Fruit fly (Drosophila melanogaster) whole organism, embryonic: ENCODE results near the gene Prp5.

Source experiments
- B-H1 ChIP-seq: fragments of 200-800 bp; sonication (Bioruptor generic); IDR thresholded peaks from 3 replicates; pipeline ENCODE4 v1.3.6; 2022; ENCODE audit warnings: missing biosample characterization, missing genetic modification characterization
- CG11504 ChIP-seq: fragments of 200-800 bp; sonication (Bioruptor generic); optimal IDR thresholded peaks from 3 replicates; lab custom pipeline; 2019; ENCODE audit warnings: missing biosample characterization, mild to moderate bottlenecking, missing genetic modification characterization, moderate library complexity
- CG13287 ChIP-seq: fragments of 200-800 bp; sonication (Bioruptor generic); IDR thresholded peaks from 2 replicates; pipeline ENCODE4 v1.3.6; 2022; ENCODE audit warnings: missing biosample characterization, missing genetic modification characterization; ENCODE audit not compliant: partially characterized antibody
- CG13624 ChIP-seq: fragments of 200-800 bp; sonication (Bioruptor generic); optimal IDR thresholded peaks from 2 replicates; lab custom pipeline; 2016; ENCODE audit warnings: missing biosample characterization, missing genetic modification characterization
- CG13775 ChIP-seq: fragments of 200-800 bp; sonication (Bioruptor generic); optimal IDR thresholded peaks from 3 replicates; lab custom pipeline; 2017; ENCODE audit warnings: missing biosample characterization, mild to moderate bottlenecking, missing genetic modification characterization
- CG14014 ChIP-seq: fragments of 200-800 bp; sonication (Bioruptor generic); IDR thresholded peaks from 2 replicates; pipeline ENCODE4 v1.3.6; 2022; ENCODE audit warnings: missing biosample characterization, missing genetic modification characterization
- CG14050 ChIP-seq: fragments of 200-800 bp; sonication (Bioruptor generic); IDR thresholded peaks from 3 replicates; pipeline ENCODE4 v1.3.6; 2022; ENCODE audit warnings: missing biosample characterization, missing genetic modification characterization
- CG15269 ChIP-seq: fragments of 200-800 bp; sonication (Bioruptor generic); optimal IDR thresholded peaks from 2 replicates; lab custom pipeline; 2018; ENCODE audit warnings: missing biosample characterization, mild to moderate bottlenecking, missing genetic modification characterization, moderate library complexity
- CG15514 ChIP-seq: fragments of 200-800 bp; sonication (Bioruptor generic); optimal IDR thresholded peaks from 3 replicates; lab custom pipeline; 2017; ENCODE audit warnings: missing biosample characterization, missing genetic modification characterization, mild to moderate bottlenecking, moderate library complexity, missing genetic modification reagents
- CG16863 ChIP-seq: fragments of 200-800 bp; sonication (Bioruptor generic); optimal IDR thresholded peaks from 3 replicates; lab custom pipeline; 2016; ENCODE audit warnings: missing biosample characterization, missing genetic modification characterization
- CG3281 ChIP-seq: fragments of 200-800 bp; sonication (Bioruptor generic); optimal IDR thresholded peaks from 3 replicates; lab custom pipeline; 2017; ENCODE audit warnings: missing biosample characterization, mild to moderate bottlenecking, missing genetic modification characterization
- CG7786 ChIP-seq: fragments of 200-800 bp; sonication (Bioruptor generic); optimal IDR thresholded peaks from 2 replicates; lab custom pipeline; 2016; ENCODE audit warnings: missing biosample characterization, missing genetic modification characterization
- CG7839 ChIP-seq: fragments of 200-800 bp; sonication (Bioruptor generic); optimal IDR thresholded peaks from 3 replicates; lab custom pipeline; 2018; ENCODE audit warnings: missing biosample characterization, mild to moderate bottlenecking, missing genetic modification characterization, moderate library complexity
- Dbx ChIP-seq: fragments of 200-800 bp; sonication (Bioruptor generic); IDR thresholded peaks from 3 replicates; pipeline ENCODE4 v1.3.6; 2022; ENCODE audit warnings: missing biosample characterization, missing genetic modification characterization
- E2f2 ChIP-seq: fragments of 200-800 bp; sonication (Bioruptor generic); IDR thresholded peaks from 2 replicates; pipeline ENCODE4 v1.3.6; 2022; ENCODE audit warnings: missing biosample characterization, missing genetic modification characterization
- Fer1 ChIP-seq: fragments of 200-800 bp; sonication (Bioruptor generic); optimal IDR thresholded peaks from 2 replicates; lab custom pipeline; 2017; ENCODE audit warnings: missing biosample characterization, mild to moderate bottlenecking, missing genetic modification characterization
- Hand ChIP-seq: fragments of 200-800 bp; sonication (Bioruptor generic); optimal IDR thresholded peaks from 2 replicates; lab custom pipeline; 2017; ENCODE audit warnings: mild to moderate bottlenecking, missing biosample characterization, missing genetic modification reagents, missing genetic modification characterization
- MBD-R2 ChIP-seq: fragments of 200-800 bp; sonication (Bioruptor generic); IDR thresholded peaks from 2 replicates; pipeline ENCODE4 v1.3.6; 2022; ENCODE audit warnings: missing biosample characterization, missing genetic modification characterization
- Meics ChIP-seq: fragments of 200-800 bp; sonication (Bioruptor generic); optimal IDR thresholded peaks from 2 replicates; lab custom pipeline; 2017; ENCODE audit warnings: missing biosample characterization, mild to moderate bottlenecking, missing genetic modification characterization
- Ptx1 ChIP-seq: fragments of 200-800 bp; sonication (Bioruptor generic); IDR thresholded peaks from 2 replicates; pipeline ENCODE4 v1.3.6; 2022; ENCODE audit warnings: missing biosample characterization, missing genetic modification characterization
- Rfx ChIP-seq: fragments of 200-800 bp; sonication (Bioruptor generic); IDR thresholded peaks from 2 replicates; pipeline ENCODE4 v1.3.6; 2022; ENCODE audit warnings: missing biosample characterization, missing genetic modification characterization
- Taf1 ChIP-seq: fragments of 200-800 bp; sonication (Bioruptor generic); IDR thresholded peaks from 2 replicates; pipeline ENCODE4 v1.3.6; 2022; ENCODE audit warnings: missing biosample characterization, missing genetic modification characterization
- ac ChIP-seq: fragments of 200-800 bp; sonication (Bioruptor generic); optimal IDR thresholded peaks from 3 replicates; lab custom pipeline; 2017; ENCODE audit warnings: missing biosample characterization, mild to moderate bottlenecking, missing genetic modification characterization
- bcd ChIP-seq: fragments of 200-800 bp; sonication (Bioruptor generic); optimal IDR thresholded peaks from 2 replicates; lab custom pipeline; 2017; ENCODE audit warnings: missing biosample characterization, mild to moderate bottlenecking, missing genetic modification characterization
- caup ChIP-seq: fragments of 200-800 bp; sonication (Bioruptor generic); optimal IDR thresholded peaks from 3 replicates; lab custom pipeline; 2017; ENCODE audit warnings: missing biosample characterization, mild to moderate bottlenecking, missing genetic modification characterization, moderate library complexity; ENCODE audit not compliant: severe bottlenecking
- cg ChIP-seq: fragments of 200-800 bp; sonication (Bioruptor generic); optimal IDR thresholded peaks from 3 replicates; lab custom pipeline; 2019; ENCODE audit warnings: missing biosample characterization, mild to moderate bottlenecking, missing genetic modification characterization, moderate library complexity
- crol ChIP-seq: fragments of 200-800 bp; sonication (Bioruptor generic); IDR thresholded peaks from 2 replicates; pipeline ENCODE4 v1.3.6; 2022; ENCODE audit warnings: missing biosample characterization, missing genetic modification characterization
- cwo ChIP-seq: fragments of 200-800 bp; sonication (Bioruptor generic); optimal IDR thresholded peaks from 3 replicates; lab custom pipeline; 2017; ENCODE audit warnings: missing biosample characterization, missing genetic modification characterization, mild to moderate bottlenecking, moderate library complexity, missing genetic modification reagents
- danr ChIP-seq: fragments of 200-800 bp; sonication (Bioruptor generic); IDR thresholded peaks from 2 replicates; pipeline ENCODE4 v1.3.6; 2022; ENCODE audit warnings: missing biosample characterization, missing genetic modification characterization
- dpn ChIP-seq, 2 experiments: fragments of 200-800 bp; sonication (Bioruptor generic); optimal IDR thresholded peaks; 3 replicates each; lab custom pipeline; 2016; ENCODE audit warnings: missing biosample characterization in 2 of 2, missing genetic modification characterization in 2 of 2
- gem ChIP-seq: fragments of 200-800 bp; sonication (Bioruptor generic); optimal IDR thresholded peaks from 2 replicates; lab custom pipeline; 2019; ENCODE audit warnings: missing biosample characterization, mild to moderate bottlenecking, missing genetic modification characterization, moderate library complexity
- gsb ChIP-seq: fragments of 200-800 bp; sonication (Bioruptor generic); IDR thresholded peaks from 2 replicates; pipeline ENCODE4 v1.3.6; 2022; ENCODE audit warnings: missing biosample characterization, missing genetic modification characterization
- ind ChIP-seq: fragments of 200-800 bp; sonication (Bioruptor generic); optimal IDR thresholded peaks from 3 replicates; lab custom pipeline; 2016; ENCODE audit warnings: missing biosample characterization, missing genetic modification characterization
- jumu ChIP-seq: fragments of 200-800 bp; sonication (Bioruptor generic); optimal IDR thresholded peaks from 3 replicates; lab custom pipeline; 2016; ENCODE audit warnings: missing biosample characterization, missing genetic modification characterization
- kni ChIP-seq: fragments of 200-800 bp; sonication (Bioruptor generic); optimal IDR thresholded peaks from 3 replicates; lab custom pipeline; 2017; ENCODE audit warnings: mild to moderate bottlenecking, missing biosample characterization, missing genetic modification reagents, missing genetic modification characterization
- lab ChIP-seq: fragments of 200-800 bp; sonication (Bioruptor generic); optimal IDR thresholded peaks from 3 replicates; lab custom pipeline; 2017; ENCODE audit warnings: missing biosample characterization, missing genetic modification characterization, mild to moderate bottlenecking, moderate library complexity, missing genetic modification reagents
- mam ChIP-seq: fragments of 200-800 bp; sonication (Bioruptor generic); optimal IDR thresholded peaks from 3 replicates; lab custom pipeline; 2016; ENCODE audit warnings: missing biosample characterization, missing genetic modification characterization
- peb ChIP-seq: fragments of 200-800 bp; sonication (Bioruptor generic); IDR thresholded peaks from 2 replicates; pipeline ENCODE4 v1.3.6; 2022; ENCODE audit warnings: missing biosample characterization, missing genetic modification characterization
- repo ChIP-seq: fragments of 200-800 bp; sonication (Bioruptor generic); optimal IDR thresholded peaks from 2 replicates; lab custom pipeline; 2016; ENCODE audit warnings: missing biosample characterization, missing genetic modification characterization
- sc ChIP-seq, 3 experiments: fragments of >200 bp in 2 of 3; fragments of 200-800 bp in 1 of 3; sonication (Bioruptor generic) in 1 of 3; optimal IDR thresholded peaks; 2 replicates in 2 of 3; 3 replicates in 1 of 3; lab custom pipeline; 2017; ENCODE audit warnings: mild to moderate bottlenecking in 1 of 3, missing biosample characterization in 1 of 3, missing genetic modification characterization in 1 of 3, missing genetic modification reagents in 1 of 3
- sens ChIP-seq: fragments of 200-800 bp; sonication (Bioruptor generic); peaks from one replicate; lab custom pipeline; 2016; ENCODE audit warnings: missing biosample characterization, missing genetic modification characterization
- sisA ChIP-seq: fragments of 200-800 bp; sonication (Bioruptor generic); IDR thresholded peaks from 2 replicates; pipeline ENCODE4 v1.3.6; 2022; ENCODE audit warnings: missing biosample characterization, missing genetic modification characterization
- vvl ChIP-seq: fragments of 200-800 bp; sonication (Bioruptor generic); IDR thresholded peaks from 2 replicates; pipeline ENCODE4 v1.3.6; 2022; ENCODE audit warnings: missing biosample characterization, missing genetic modification characterization
- zfh2 ChIP-seq: fragments of 200-800 bp; sonication (Bioruptor generic); optimal IDR thresholded peaks from 2 replicates; lab custom pipeline; 2016; ENCODE audit warnings: missing biosample characterization, missing genetic modification characterization

Gene Prp5

DNA sequence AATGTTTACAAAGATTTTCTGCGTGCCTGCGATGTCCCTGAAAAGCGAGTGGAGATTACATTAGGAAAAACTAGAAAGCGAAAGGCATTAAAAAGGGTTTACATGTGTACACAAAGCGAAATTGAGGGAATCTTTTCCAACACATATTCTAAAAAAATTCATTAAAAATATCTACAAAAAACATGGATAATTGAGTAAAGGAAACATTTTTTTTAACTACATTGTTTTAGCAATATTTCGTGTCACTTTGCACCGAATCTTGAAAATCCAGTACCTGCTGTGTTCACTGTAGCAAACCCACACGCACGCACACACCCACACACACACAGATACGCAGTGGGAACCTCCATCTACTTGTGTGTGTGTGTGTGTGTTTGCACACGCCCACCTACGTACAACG lies 40.8 kb upstream of the Prp5 start (continued):
- TF ChIP-seq gsb (GFP tag; lab: Robert Waterston, UW): 0 out of 2 replicates have a peak, but pooled peaks have one; percentile 10
- no peak for TF ChIP-seq bcd (GFP tag; lab: Kevin White, UChicago)
- TF ChIP-seq Taf1 (GFP tag; lab: Robert Waterston, UW): peak; percentile 40; the same call in 1 of the 2 replicates
- peak; percentile 20 for TF ChIP-seq CG15514 (GFP tag; lab: Kevin White, UChicago)
- no peak for TF ChIP-seq crol (GFP tag; lab: Robert Waterston, UW)
- peak; percentile 37 for TF ChIP-seq mam (GFP tag; lab: Kevin White, UChicago)
- TF ChIP-seq Rfx: peak; percentile 57
- peak; percentile 66 for TF ChIP-seq Dbx
- TF ChIP-seq CG14050 (GFP tag; lab: Robert Waterston, UW): 0 out of 3 replicates have a peak, but pooled peaks have one; percentile 13
- TF ChIP-seq cg (GFP tag; lab: Kevin White, UChicago): peak; percentile 38
- TF ChIP-seq sc (optimal IDR thresholded peaks at IDR 0.05; lab: Kevin White, UChicago): no peak
- no peak for TF ChIP-seq sc (GFP tag; optimal IDR thresholded peaks at IDR 0.05; lab: Kevin White, UChicago)
- TF ChIP-seq Fer1: peak; percentile 47
- peak; percentile 36 for TF ChIP-seq CG15269 (tag; lab: Kevin White, UChicago)
- peak in 1 of 2 experiments; percentile 10 for TF ChIP-seq dpn (GFP tag; optimal IDR thresholded peaks at IDR 0.05; lab: Kevin White, UChicago)
- peak; percentile 23 for TF ChIP-seq Hand (GFP tag; lab: Kevin White, UChicago)
- 0 out of 2 replicates have a peak, but pooled peaks have one; percentile 21 for TF ChIP-seq CG14014 (GFP tag; lab: Robert Waterston, UW)
- TF ChIP-seq CG7786 (GFP tag; lab: Kevin White, UChicago): peak; percentile 12
- no peak for TF ChIP-seq peb (GFP tag; lab: Robert Waterston, UW)
- TF ChIP-seq cwo: peak; percentile 29
- peak; percentile 22 for TF ChIP-seq CG3281
- TF ChIP-seq E2f2: peak; percentile 33; the same call in 1 of the 2 replicates
- peak; percentile 47 for TF ChIP-seq gem (tag; lab: Kevin White, UChicago)
- peak; percentile 36; the same call in 1 of the 2 replicates for TF ChIP-seq vvl
- no peak for TF ChIP-seq repo (GFP tag; lab: Kevin White, UChicago)
- peak; percentile 58 for TF ChIP-seq lab (GFP tag; lab: Kevin White, UChicago)
- no peak for TF ChIP-seq jumu (GFP tag; lab: Kevin White, UChicago)
- 0 out of 2 replicates have a peak, but pooled peaks have one; percentile 23 for TF ChIP-seq sisA (GFP tag; lab: Robert Waterston, UW)
- TF ChIP-seq CG7839 (tag; lab: Kevin White, UChicago): peak; percentile 5
- peak; percentile 20 for TF ChIP-seq CG13775
- 0 out of 2 replicates have a peak, but pooled peaks have one; percentile 24 for TF ChIP-seq MBD-R2 (GFP tag; lab: Robert Waterston, UW)
- no peak for TF ChIP-seq CG16863 (GFP tag; lab: Kevin White, UChicago)
- no peak for TF ChIP-seq kni
- peak; percentile 50 for TF ChIP-seq Ptx1 (GFP tag; lab: Robert Waterston, UW)
- peak; percentile 26; the same call in 2 of the 3 replicates for TF ChIP-seq B-H1 (GFP tag; lab: Robert Waterston, UW)
- no peak for TF ChIP-seq CG13287 (GFP tag; lab: Robert Waterston, UW)
- TF ChIP-seq caup (GFP tag; lab: Kevin White, UChicago): peak; percentile 27
- TF ChIP-seq CG13624 (GFP tag; lab: Kevin White, UChicago): peak; percentile 36
- TF ChIP-seq zfh2: no peak
- TF ChIP-seq ac: no peak
- TF ChIP-seq Meics (GFP tag; lab: Kevin White, UChicago): peak; percentile 56
- peak; percentile 49 for TF ChIP-seq sens (GFP tag; lab: Kevin White, UChicago)
- TF ChIP-seq danr: 0 out of 2 replicates have a peak, but pooled peaks have one; percentile 32
- TF ChIP-seq ind (GFP tag; lab: Kevin White, UChicago): peak; percentile 14
- peak; percentile 37 for TF ChIP-seq CG11504
- TF ChIP-seq, all 482 proteins: peak for 83
